Worm (Caenorhabditis elegans): ENCODE data around the gene pqn-71.

ce11 chrV:15448408-15448807, 17.1 kb upstream of the pqn-71 start, which contains the start of gene T26H5.4:
- TF ChIP-seq nhr-77 (tag; optimal IDR thresholded peaks at IDR 0.05) (no peak), fkh-2 (tag; optimal IDR thresholded peaks at IDR 0.05) (no peak), snpc-4 (tag; optimal IDR thresholded peaks at IDR 0.05) (no peak), egl-27 (tag; optimal IDR thresholded peaks at IDR 0.05) (no peak), pqm-1 (tag; optimal IDR thresholded peaks at IDR 0.05) (peak; percentile 77), nhr-76 (tag; optimal IDR thresholded peaks at IDR 0.05) (no peak), fos-1 (tag; optimal IDR thresholded peaks at IDR 0.05) (no peak), ceh-82 (tag; optimal IDR thresholded peaks at IDR 0.05) (no peak), fkh-10 (GFP tag; optimal IDR thresholded peaks at IDR 0.05) (no peak), zag-1 (tag; optimal IDR thresholded peaks at IDR 0.05) (no peak), elt-1 (tag; optimal IDR thresholded peaks at IDR 0.05) (no peak), unc-62 (GFP tag; optimal IDR thresholded peaks at IDR 0.05) (no peak)
